Fruit fly (Drosophila melanogaster): ENCODE measurements around the gene CG17597.

dm6 chr2L:18783357-18784040 lies 47.5 kb downstream of the CG17597 start:
- TF ChIP-seq bbx (GFP tag; IDR thresholded peaks at IDR 0.05; ENCODE audit: partially characterized antibody): no peak
- TF ChIP-seq hth (optimal IDR thresholded peaks at IDR 0.05): no peak
- TF ChIP-seq grau (tag; optimal IDR thresholded peaks at IDR 0.05): no peak
- TF ChIP-seq slbo (GFP tag; IDR thresholded peaks at IDR 0.05): no peak

Measured in whole organism, embryonic.